Fruit fly (Drosophila melanogaster) whole organism, embryonic: ENCODE results near the gene CG45486.

Source experiments
- Gug ChIP-seq: fragments of 200-800 bp; sonication (Bioruptor generic); IDR thresholded peaks from 4 replicates; pipeline ENCODE4 v1.3.6; 2022; ENCODE audit warnings: missing biosample characterization, missing genetic modification characterization
- Oaz ChIP-seq: fragments of 200-800 bp; sonication (Bioruptor generic); IDR thresholded peaks from 2 replicates; pipeline ENCODE4 v1.3.6; 2022; ENCODE audit warnings: missing biosample characterization, missing genetic modification characterization
- bbx ChIP-seq: fragments of 200-800 bp; sonication (Bioruptor generic); IDR thresholded peaks from 2 replicates; pipeline ENCODE4 v1.3.6; 2022; ENCODE audit warnings: missing biosample characterization, missing genetic modification characterization; ENCODE audit not compliant: partially characterized antibody
- dati ChIP-seq: fragments of 200-800 bp; sonication (Bioruptor generic); IDR thresholded peaks from 2 replicates; pipeline ENCODE4 v1.3.6; 2022; ENCODE audit warnings: missing biosample characterization, missing genetic modification characterization
- odd ChIP-seq: fragments of 200-800 bp; sonication (Bioruptor generic); optimal IDR thresholded peaks from 2 replicates; lab custom pipeline; 2017; ENCODE audit warnings: missing biosample characterization, mild to moderate bottlenecking, missing genetic modification characterization
- psq ChIP-seq: fragments of 200-800 bp; sonication (Bioruptor generic); optimal IDR thresholded peaks from 2 replicates; lab custom pipeline; 2017; ENCODE audit warnings: missing biosample characterization, missing genetic modification characterization

DNA sequence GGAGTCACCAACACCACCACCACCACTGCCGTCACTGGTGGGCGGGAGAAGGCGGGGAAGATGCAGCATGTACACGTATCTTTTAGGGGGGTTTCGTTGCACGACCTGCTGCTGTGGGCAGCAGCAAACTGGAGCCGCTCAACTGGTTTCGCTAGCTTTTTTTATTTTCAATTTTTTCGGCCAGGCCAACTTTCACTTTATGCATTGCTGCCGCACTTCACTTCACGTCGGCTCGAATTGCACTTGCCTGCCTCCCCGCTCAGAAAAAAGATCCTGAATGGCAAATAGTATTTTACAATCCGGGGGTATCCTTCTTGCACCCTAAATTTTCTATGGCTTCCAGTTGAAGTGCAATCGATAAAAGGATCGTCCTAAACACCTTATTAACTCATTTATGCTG, 9.9 kb downstream of the CG45486 start:
- no peak for TF ChIP-seq odd
- TF ChIP-seq Gug (GFP tag; lab: Robert Waterston, UW), result no peak
- no peak for TF ChIP-seq Oaz (GFP tag; lab: Robert Waterston, UW)
- TF ChIP-seq dati (GFP tag; lab: Robert Waterston, UW), result no peak
- no peak for TF ChIP-seq psq
- no peak for TF ChIP-seq bbx (GFP tag; lab: Robert Waterston, UW)
